Fruit fly (Drosophila melanogaster) whole organism, embryonic: ENCODE data around the gene CG14958.

ENCODE experiments used
- Atf6 ChIP-seq: fragments of 200-800 bp; sonication (Bioruptor generic); IDR thresholded peaks from 2 replicates; pipeline ENCODE4 v1.3.6; 2022; ENCODE audit warnings: missing biosample characterization, missing genetic modification characterization
- B-H2 ChIP-seq: fragments of 200-800 bp; sonication (Bioruptor generic); optimal IDR thresholded peaks from 2 replicates; lab custom pipeline; 2018; ENCODE audit warnings: missing biosample characterization, mild to moderate bottlenecking, missing genetic modification characterization
- BEAF-32 ChIP-seq: fragments of 200-800 bp; sonication (Bioruptor generic); optimal IDR thresholded peaks from 3 replicates; lab custom pipeline; 2017; ENCODE audit warnings: missing biosample characterization, missing genetic modification characterization, mild to moderate bottlenecking, moderate library complexity, missing genetic modification reagents
- Bgb ChIP-seq: fragments of 200-800 bp; sonication (Bioruptor generic); IDR thresholded peaks from 2 replicates; pipeline ENCODE4 v1.3.6; 2022; ENCODE audit warnings: missing biosample characterization, missing genetic modification characterization; ENCODE audit not compliant: partially characterized antibody
- CG11456 ChIP-seq: fragments of 200-800 bp; sonication (Bioruptor generic); IDR thresholded peaks from 3 replicates; pipeline ENCODE4 v1.3.6; 2022; ENCODE audit warnings: missing biosample characterization, missing genetic modification characterization
- CG11695 ChIP-seq: fragments of 200-800 bp; sonication (Bioruptor generic); IDR thresholded peaks from 3 replicates; pipeline ENCODE4 v1.3.6; 2022; ENCODE audit warnings: missing biosample characterization, missing genetic modification characterization
- CG12659 ChIP-seq: fragments of 200-800 bp; sonication (Bioruptor generic); optimal IDR thresholded peaks from 3 replicates; lab custom pipeline; 2017; ENCODE audit warnings: mild to moderate bottlenecking, missing biosample characterization, missing genetic modification reagents, missing genetic modification characterization
- CG13894 ChIP-seq: fragments of 200-800 bp; sonication (Bioruptor generic); optimal IDR thresholded peaks from 3 replicates; lab custom pipeline; 2018; ENCODE audit warnings: missing biosample characterization, mild to moderate bottlenecking, missing genetic modification characterization, moderate library complexity
- CG14965 ChIP-seq: fragments of 200-800 bp; sonication (Bioruptor generic); optimal IDR thresholded peaks from 2 replicates; lab custom pipeline; 2016; ENCODE audit warnings: missing biosample characterization, missing genetic modification characterization, borderline replicate concordance
- CG1602 ChIP-seq: fragments of 200-800 bp; sonication (Bioruptor generic); optimal IDR thresholded peaks from 3 replicates; lab custom pipeline; 2016; ENCODE audit warnings: missing biosample characterization, missing genetic modification characterization
- CG16863 ChIP-seq: fragments of 200-800 bp; sonication (Bioruptor generic); optimal IDR thresholded peaks from 3 replicates; lab custom pipeline; 2016; ENCODE audit warnings: missing biosample characterization, missing genetic modification characterization
- CG17568 ChIP-seq: fragments of 200-800 bp; sonication (Bioruptor generic); optimal IDR thresholded peaks from 2 replicates; lab custom pipeline; 2018; ENCODE audit warnings: missing biosample characterization, mild to moderate bottlenecking, missing genetic modification characterization, moderate library complexity
- CG2116 ChIP-seq: fragments of 200-800 bp; sonication (Bioruptor generic); optimal IDR thresholded peaks from 3 replicates; lab custom pipeline; 2018; ENCODE audit warnings: missing biosample characterization, mild to moderate bottlenecking, missing genetic modification characterization
- CG31388 ChIP-seq: fragments of 200-800 bp; sonication (Bioruptor generic); optimal IDR thresholded peaks from 2 replicates; lab custom pipeline; 2016; ENCODE audit warnings: missing biosample characterization, missing genetic modification characterization
- CG3407 ChIP-seq: fragments of 200-800 bp; sonication (Bioruptor generic); optimal IDR thresholded peaks from 2 replicates; lab custom pipeline; 2018; ENCODE audit warnings: missing biosample characterization, mild to moderate bottlenecking, missing genetic modification characterization
- CG3847 ChIP-seq: fragments of 200-800 bp; sonication (Bioruptor generic); IDR thresholded peaks from 2 replicates; pipeline ENCODE4 v1.3.6; 2022; ENCODE audit warnings: missing biosample characterization, missing genetic modification characterization
- CG3995 ChIP-seq: fragments of 200-800 bp; sonication (Bioruptor generic); optimal IDR thresholded peaks from 3 replicates; lab custom pipeline; 2016; ENCODE audit warnings: missing biosample characterization, missing genetic modification characterization
- CG6272 ChIP-seq: fragments of 200-800 bp; sonication (Bioruptor generic); IDR thresholded peaks from 2 replicates; pipeline ENCODE4 v1.3.6; 2022; ENCODE audit warnings: missing biosample characterization, missing genetic modification characterization
- CG8281 ChIP-seq: fragments of 200-800 bp; sonication (Bioruptor generic); optimal IDR thresholded peaks from 2 replicates; lab custom pipeline; 2018; ENCODE audit warnings: missing biosample characterization, mild to moderate bottlenecking, missing genetic modification characterization, moderate library complexity
- CG8924 ChIP-seq: fragments of 200-800 bp; optimal IDR thresholded peaks from 3 replicates; lab custom pipeline; 2019; ENCODE audit warnings: missing biosample characterization, mild to moderate bottlenecking, missing genetic modification characterization, moderate library complexity
- CG9876 ChIP-seq: fragments of 200-800 bp; sonication (Bioruptor generic); optimal IDR thresholded peaks from 2 replicates; lab custom pipeline; 2016; ENCODE audit warnings: missing biosample characterization, missing genetic modification characterization
- CTCF ChIP-seq: fragments of 200-800 bp; sonication (Bioruptor generic); optimal IDR thresholded peaks from 2 replicates; lab custom pipeline; 2017; ENCODE audit warnings: missing biosample characterization, mild to moderate bottlenecking, missing genetic modification characterization, moderate library complexity
- D19A ChIP-seq: fragments of 200-800 bp; optimal IDR thresholded peaks from 3 replicates; lab custom pipeline; 2019; ENCODE audit warnings: missing biosample characterization, mild to moderate bottlenecking, missing genetic modification characterization, moderate library complexity
- Deaf1 ChIP-seq: fragments of 200-800 bp; optimal IDR thresholded peaks from 3 replicates; lab custom pipeline; 2019; ENCODE audit warnings: missing biosample characterization, mild to moderate bottlenecking, missing genetic modification characterization, moderate library complexity
- Dfd ChIP-seq, 2 experiments: fragments of >200 bp; optimal IDR thresholded peaks; 2 replicates each; lab custom pipeline; 2017; ENCODE audit warnings: missing biosample characterization in 2 of 2, missing genetic modification characterization in 2 of 2
- Dip2 ChIP-seq: fragments of 200-800 bp; sonication (Bioruptor generic); IDR thresholded peaks from 2 replicates; pipeline ENCODE4 v1.3.6; 2022; ENCODE audit warnings: missing biosample characterization, missing genetic modification characterization
- Eip74EF ChIP-seq, 2 experiments: fragments of 200-800 bp in 1 of 2; fragments of >200 bp in 1 of 2; sonication (Bioruptor generic) in 1 of 2; optimal IDR thresholded peaks; 2 replicates each; lab custom pipeline; 2017 to 2019; ENCODE audit warnings: missing biosample characterization in 2 of 2, missing genetic modification characterization in 2 of 2, mild to moderate bottlenecking in 1 of 2, moderate library complexity in 1 of 2
- Mrtf ChIP-seq: fragments of 200-800 bp; sonication (Bioruptor generic); IDR thresholded peaks from 3 replicates; pipeline ENCODE4 v1.3.6; 2022; ENCODE audit warnings: missing biosample characterization, missing genetic modification characterization
- NK7.1 ChIP-seq: fragments of 200-800 bp; sonication (Bioruptor generic); optimal IDR thresholded peaks from 3 replicates; lab custom pipeline; 2016; ENCODE audit warnings: missing biosample characterization, missing genetic modification characterization
- Rfx ChIP-seq: fragments of 200-800 bp; sonication (Bioruptor generic); IDR thresholded peaks from 2 replicates; pipeline ENCODE4 v1.3.6; 2022; ENCODE audit warnings: missing biosample characterization, missing genetic modification characterization
- YL-1 ChIP-seq: fragments of 200-800 bp; sonication (Bioruptor generic); optimal IDR thresholded peaks from 3 replicates; lab custom pipeline; 2017; ENCODE audit warnings: missing biosample characterization, mild to moderate bottlenecking, missing genetic modification characterization
- amos ChIP-seq: fragments of 200-800 bp; sonication (Bioruptor generic); IDR thresholded peaks from 2 replicates; pipeline ENCODE4 v1.3.6; 2022; ENCODE audit warnings: missing biosample characterization, missing genetic modification characterization; ENCODE audit not compliant: partially characterized antibody
- caup ChIP-seq: fragments of 200-800 bp; sonication (Bioruptor generic); optimal IDR thresholded peaks from 3 replicates; lab custom pipeline; 2017; ENCODE audit warnings: missing biosample characterization, mild to moderate bottlenecking, missing genetic modification characterization, moderate library complexity; ENCODE audit not compliant: severe bottlenecking
- cg ChIP-seq: fragments of 200-800 bp; sonication (Bioruptor generic); optimal IDR thresholded peaks from 3 replicates; lab custom pipeline; 2019; ENCODE audit warnings: missing biosample characterization, mild to moderate bottlenecking, missing genetic modification characterization, moderate library complexity
- chinmo ChIP-seq: fragments of 200-800 bp; sonication (Bioruptor generic); IDR thresholded peaks from 4 replicates; pipeline ENCODE4 v1.3.6; 2022; ENCODE audit warnings: missing biosample characterization, missing genetic modification characterization; ENCODE audit not compliant: partially characterized antibody
- dm ChIP-seq: fragments of 200-800 bp; sonication (Bioruptor generic); optimal IDR thresholded peaks from 3 replicates; lab custom pipeline; 2016; ENCODE audit warnings: missing biosample characterization, missing genetic modification characterization
- gsb-n ChIP-seq: fragments of 200-800 bp; sonication (Bioruptor generic); optimal IDR thresholded peaks from 3 replicates; lab custom pipeline; 2018; ENCODE audit warnings: missing biosample characterization, mild to moderate bottlenecking, missing genetic modification characterization
- ham ChIP-seq: fragments of 200-800 bp; sonication (Bioruptor generic); IDR thresholded peaks from 2 replicates; pipeline ENCODE4 v1.3.6; 2022; ENCODE audit warnings: missing biosample characterization, missing genetic modification characterization
- kah ChIP-seq: fragments of 200-800 bp; sonication (Bioruptor generic); optimal IDR thresholded peaks from 2 replicates; lab custom pipeline; 2018; ENCODE audit warnings: missing biosample characterization, mild to moderate bottlenecking, missing genetic modification characterization
- klu ChIP-seq: fragments of 200-800 bp; sonication (Bioruptor generic); IDR thresholded peaks from 2 replicates; pipeline ENCODE4 v1.3.6; 2022; ENCODE audit warnings: missing biosample characterization, missing genetic modification characterization
- lmd ChIP-seq: fragments of 200-800 bp; sonication (Bioruptor generic); IDR thresholded peaks from 2 replicates; pipeline ENCODE4 v1.3.6; 2022; ENCODE audit warnings: missing biosample characterization, missing genetic modification characterization
- maf-S ChIP-seq: fragments of 200-800 bp; sonication (Bioruptor generic); optimal IDR thresholded peaks from 2 replicates; lab custom pipeline; 2016; ENCODE audit warnings: missing biosample characterization, missing genetic modification characterization
- mirr ChIP-seq: fragments of 200-800 bp; sonication (Bioruptor generic); optimal IDR thresholded peaks from 3 replicates; lab custom pipeline; 2018; ENCODE audit warnings: missing biosample characterization, mild to moderate bottlenecking, missing genetic modification characterization
- p53 ChIP-seq: fragments of 200-800 bp; sonication (Bioruptor generic); optimal IDR thresholded peaks from 2 replicates; lab custom pipeline; 2016; ENCODE audit warnings: missing biosample characterization, missing genetic modification characterization
- pita ChIP-seq: fragments of 200-800 bp; sonication (Bioruptor generic); optimal IDR thresholded peaks from 2 replicates; lab custom pipeline; 2017; ENCODE audit warnings: missing biosample characterization, mild to moderate bottlenecking, missing genetic modification characterization
- pzg ChIP-seq: fragments of 200-800 bp; sonication (Bioruptor generic); optimal IDR thresholded peaks from 3 replicates; lab custom pipeline; 2018; ENCODE audit warnings: missing biosample characterization, mild to moderate bottlenecking, missing genetic modification characterization, moderate library complexity
- sens ChIP-seq: fragments of 200-800 bp; sonication (Bioruptor generic); peaks from one replicate; lab custom pipeline; 2016; ENCODE audit warnings: missing biosample characterization, missing genetic modification characterization
- sisA ChIP-seq: fragments of 200-800 bp; sonication (Bioruptor generic); IDR thresholded peaks from 2 replicates; pipeline ENCODE4 v1.3.6; 2022; ENCODE audit warnings: missing biosample characterization, missing genetic modification characterization
- sob ChIP-seq: fragments of 200-800 bp; sonication (Bioruptor generic); IDR thresholded peaks from 2 replicates; pipeline ENCODE4 v1.3.6; 2022; ENCODE audit warnings: missing biosample characterization, missing genetic modification characterization
- ssp ChIP-seq: fragments of 200-800 bp; sonication (Bioruptor generic); IDR thresholded peaks from 2 replicates; pipeline ENCODE4 v1.3.6; 2022; ENCODE audit warnings: missing biosample characterization, missing genetic modification characterization
- tgo ChIP-seq: fragments of 200-800 bp; sonication (Bioruptor generic); IDR thresholded peaks from 3 replicates; pipeline ENCODE4 v1.3.6; 2022; ENCODE audit warnings: missing biosample characterization, missing genetic modification characterization
- usp ChIP-seq: fragments of >200 bp; optimal IDR thresholded peaks from 2 replicates; lab custom pipeline; 2017; ENCODE audit warnings: missing biosample characterization, missing genetic modification characterization

The CG14958 gene

DNA sequence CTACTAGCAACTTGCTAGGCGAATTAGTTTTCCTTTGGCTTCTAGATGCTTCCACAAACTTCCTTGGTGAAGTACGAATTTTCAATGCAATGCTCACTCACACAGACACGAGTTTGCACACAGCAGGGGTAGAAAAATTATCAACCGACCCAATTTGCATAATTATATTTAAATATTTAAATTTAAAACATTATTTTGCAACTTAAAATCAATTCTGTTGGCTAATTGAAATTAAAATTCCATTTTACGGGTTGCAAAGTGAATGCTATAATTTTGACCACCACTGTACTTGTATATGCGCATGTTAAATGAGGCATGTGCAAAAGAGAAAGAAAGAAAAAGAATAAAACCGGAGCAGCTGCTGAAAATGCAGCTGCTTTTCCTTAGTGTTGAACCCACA lies 4.3 kb downstream of the CG14958 start (continued):
- TF ChIP-seq D19A (tag; lab: Kevin White, UChicago) (peak; percentile 93), CG13894 (tag; lab: Kevin White, UChicago) (peak; percentile 89), gsb-n (tag; lab: Kevin White, UChicago) (peak; percentile 93), CG31388 (GFP tag; lab: Kevin White, UChicago) (peak; percentile 64), CG3995 (GFP tag; lab: Kevin White, UChicago) (peak; percentile 36), kah (GFP tag; lab: Kevin White, UChicago) (peak; percentile 88), CG2116 (GFP tag; lab: Kevin White, UChicago) (peak; percentile 66), p53 (GFP tag; lab: Kevin White, UChicago) (no peak), chinmo (GFP tag; lab: Robert Waterston, UW) (no peak), NK7.1 (GFP tag; lab: Kevin White, UChicago) (peak; percentile 46), CG14965 (GFP tag; lab: Kevin White, UChicago) (no peak), CG3847 (GFP tag; lab: Robert Waterston, UW) (peak; percentile 88), CG11695 (GFP tag; lab: Robert Waterston, UW) (peak; percentile 97), pzg (peak; percentile 12), ham (no peak), sisA (peak; percentile 91), CG9876 (GFP tag; lab: Kevin White, UChicago) (no peak), Dip2 (GFP tag; lab: Robert Waterston, UW) (peak; percentile 43; the same call in 1 of the 2 replicates), Dfd (GFP tag; optimal IDR thresholded peaks at IDR 0.05; lab: Kevin White, UChicago) (no peak), CG6272 (GFP tag; lab: Robert Waterston, UW) (peak; percentile 81), BEAF-32 (GFP tag; lab: Kevin White, UChicago) (no peak), Deaf1 (peak; percentile 74), Bgb (GFP tag; lab: Robert Waterston, UW) (no peak), sob (GFP tag; lab: Robert Waterston, UW) (peak; percentile 95), ssp (GFP tag; lab: Robert Waterston, UW) (peak; percentile 79), caup (GFP tag; lab: Kevin White, UChicago) (peak; percentile 94), CG1602 (GFP tag; lab: Kevin White, UChicago) (peak; percentile 86), cg (GFP tag; lab: Kevin White, UChicago) (peak; percentile 62), CG3407 (GFP tag; lab: Kevin White, UChicago) (peak; percentile 80), CG12659 (GFP tag; lab: Kevin White, UChicago) (peak; percentile 93), usp (no peak), Eip74EF (GFP tag; optimal IDR thresholded peaks at IDR 0.05; lab: Kevin White, UChicago) (peak in 1 of 2 experiments; percentile 91), CG17568 (no peak), B-H2 (GFP tag; lab: Kevin White, UChicago) (peak; percentile 58), pita (GFP tag; lab: Kevin White, UChicago) (no peak), Mrtf (peak; percentile 86), Atf6 (GFP tag; lab: Robert Waterston, UW) (peak; percentile 93), tgo (GFP tag; lab: Robert Waterston, UW) (peak; percentile 93), CTCF (GFP tag; lab: Kevin White, UChicago) (peak; percentile 59), klu (GFP tag; lab: Robert Waterston, UW) (peak; percentile 83), maf-S (GFP tag; lab: Kevin White, UChicago) (no peak), mirr (peak; percentile 45), dm (GFP tag; lab: Kevin White, UChicago) (no peak), CG16863 (peak; percentile 66), lmd (GFP tag; lab: Robert Waterston, UW) (peak; percentile 94), CG11456 (GFP tag; lab: Robert Waterston, UW) (peak; percentile 91), sens (GFP tag; lab: Kevin White, UChicago) (peak; percentile 96), CG8281 (tag; lab: Kevin White, UChicago) (peak; percentile 77), YL-1 (peak; percentile 74), Rfx (GFP tag; lab: Robert Waterston, UW) (peak; percentile 92), CG8924 (tag; lab: Kevin White, UChicago) (peak; percentile 95), amos (GFP tag; lab: Robert Waterston, UW) (no peak)
